Fruit fly (Drosophila melanogaster) whole organism, embryonic: ENCODE measurements around the gene CG43322.
A peak's percentile ranks its signal among the peaks of the same experiment; 100 is the strongest.

ENCODE experiments used
- Ada2b ChIP-seq: fragments of 200-800 bp; sonication (Bioruptor generic); IDR thresholded peaks from 2 replicates; pipeline ENCODE4 v1.3.6; 2022; ENCODE audit warnings: missing biosample characterization, missing genetic modification characterization
- Blimp-1 ChIP-seq: fragments of 200-800 bp; sonication (Bioruptor generic); optimal IDR thresholded peaks from 3 replicates; lab custom pipeline; 2018; ENCODE audit warnings: missing biosample characterization, missing genetic modification characterization, mild to moderate bottlenecking, moderate library complexity, missing genetic modification reagents
- CG11723 ChIP-seq: fragments of 200-800 bp; sonication (Bioruptor generic); optimal IDR thresholded peaks from 2 replicates; lab custom pipeline; 2017; ENCODE audit warnings: missing biosample characterization, mild to moderate bottlenecking, missing genetic modification characterization
- CG7839 ChIP-seq: fragments of 200-800 bp; sonication (Bioruptor generic); optimal IDR thresholded peaks from 3 replicates; lab custom pipeline; 2018; ENCODE audit warnings: missing biosample characterization, mild to moderate bottlenecking, missing genetic modification characterization, moderate library complexity
- CG9932 ChIP-seq: fragments of 200-800 bp; sonication (Bioruptor generic); IDR thresholded peaks from 2 replicates; pipeline ENCODE4 v1.3.6; 2022; ENCODE audit warnings: missing biosample characterization, missing genetic modification characterization
- h ChIP-seq: fragments of >200 bp; optimal IDR thresholded peaks from 2 replicates; lab custom pipeline; 2017
- ham ChIP-seq: fragments of 200-800 bp; sonication (Bioruptor generic); IDR thresholded peaks from 2 replicates; pipeline ENCODE4 v1.3.6; 2022; ENCODE audit warnings: missing biosample characterization, missing genetic modification characterization
- sc ChIP-seq, 3 experiments: fragments of >200 bp in 2 of 3; fragments of 200-800 bp in 1 of 3; sonication (Bioruptor generic) in 1 of 3; optimal IDR thresholded peaks; 2 replicates in 2 of 3; 3 replicates in 1 of 3; lab custom pipeline; 2017; ENCODE audit warnings: mild to moderate bottlenecking in 1 of 3, missing biosample characterization in 1 of 3, missing genetic modification characterization in 1 of 3, missing genetic modification reagents in 1 of 3
- toy ChIP-seq: fragments of 200-800 bp; sonication (Bioruptor generic); IDR thresholded peaks from 2 replicates; pipeline ENCODE4 v1.3.6; 2022; ENCODE audit warnings: missing biosample characterization, missing genetic modification characterization

- TF ChIP-seq h (lab: Kevin White, UChicago) (no peak), Ada2b (peak; percentile 40; the same call in 1 of the 2 replicates), Blimp-1 (GFP tag; lab: Kevin White, UChicago) (no peak), sc (optimal IDR thresholded peaks at IDR 0.05; lab: Kevin White, UChicago) (no peak), sc (GFP tag; optimal IDR thresholded peaks at IDR 0.05; lab: Kevin White, UChicago) (no peak), ham (GFP tag; lab: Robert Waterston, UW) (no peak), CG11723 (no peak), CG9932 (peak; percentile 95), toy (GFP tag; lab: Robert Waterston, UW) (no peak), CG7839 (tag; lab: Kevin White, UChicago) (no peak)
These were observed 19.3 kb downstream of the CG43322 start, which contains the start of the genes Rab30 and Caper for dm6 chr2L:7032517-7032951.
